Fruit fly (Drosophila melanogaster): ENCODE data around the gene path.

The path gene

dm6 chr3L:9511287-9512256, 6.4 kb upstream of the path start, which contains the start of gene RpS9:
Gene RpS9, minus strand, starts transcription at chr3L:9511531.
- TF ChIP-seq Sin3A (optimal IDR thresholded peaks at IDR 0.05) (no peak), psq (optimal IDR thresholded peaks at IDR 0.05) (no peak), insv (optimal IDR thresholded peaks at IDR 0.05) (no peak), ttk (optimal IDR thresholded peaks at IDR 0.05) (no peak), Myc (optimal IDR thresholded peaks at IDR 0.05) (no peak), h (optimal IDR thresholded peaks at IDR 0.05) (no peak)

- no peak for TF ChIP-seq insv (optimal IDR thresholded peaks at IDR 0.05)
- no peak for TF ChIP-seq Myc (optimal IDR thresholded peaks at IDR 0.05)
- no peak for TF ChIP-seq psq (optimal IDR thresholded peaks at IDR 0.05)
- no peak for TF ChIP-seq ttk (optimal IDR thresholded peaks at IDR 0.05)
- no peak for TF ChIP-seq Sin3A (optimal IDR thresholded peaks at IDR 0.05)
- TF ChIP-seq h (optimal IDR thresholded peaks at IDR 0.05) = no peak
Observed at dm6 chr3L:9509037-9509830, 4.1 kb upstream of the path start, which contains the start of gene CG3408. Gene CG3408, minus strand, starts transcription at chr3L:9509583.

dm6 chr3L:9508653-9509036, 3.5 kb upstream of the path start:
- no peak for TF ChIP-seq h (optimal IDR thresholded peaks at IDR 0.05)
- no peak for TF ChIP-seq insv (optimal IDR thresholded peaks at IDR 0.05)
- no peak for TF ChIP-seq ttk (optimal IDR thresholded peaks at IDR 0.05)
- TF ChIP-seq Sin3A (optimal IDR thresholded peaks at IDR 0.05) = no peak
- TF ChIP-seq psq (optimal IDR thresholded peaks at IDR 0.05) = no peak
- TF ChIP-seq Myc (optimal IDR thresholded peaks at IDR 0.05) = no peak

dm6 chr3L:9506421-9506820, 1.3 kb upstream of the path start:
- TF ChIP-seq h (optimal IDR thresholded peaks at IDR 0.05) = no peak
- no peak for TF ChIP-seq psq (optimal IDR thresholded peaks at IDR 0.05)
- TF ChIP-seq Sin3A (optimal IDR thresholded peaks at IDR 0.05) = no peak
- TF ChIP-seq Myc (optimal IDR thresholded peaks at IDR 0.05) = no peak
- TF ChIP-seq insv (optimal IDR thresholded peaks at IDR 0.05) = no peak
- TF ChIP-seq ttk (optimal IDR thresholded peaks at IDR 0.05) = no peak

- TF ChIP-seq psq (optimal IDR thresholded peaks at IDR 0.05) (no peak), insv (optimal IDR thresholded peaks at IDR 0.05) (no peak)
Observed at dm6 chr3L:9505713-9506062, 560 bp upstream of the path start.

dm6 chr3L:9504530-9504929, 598 bp downstream of the path start:
- TF ChIP-seq insv (optimal IDR thresholded peaks at IDR 0.05) (no peak), psq (optimal IDR thresholded peaks at IDR 0.05) (no peak)

dm6 chr3L:9503552-9504317, 1.4 kb downstream of the path start:
- TF ChIP-seq h (optimal IDR thresholded peaks at IDR 0.05) (no peak), Sin3A (optimal IDR thresholded peaks at IDR 0.05) (no peak), ttk (optimal IDR thresholded peaks at IDR 0.05) (no peak)

- TF ChIP-seq ttk (optimal IDR thresholded peaks at IDR 0.05) (no peak), insv (optimal IDR thresholded peaks at IDR 0.05) (no peak), h (optimal IDR thresholded peaks at IDR 0.05) (no peak), Sin3A (optimal IDR thresholded peaks at IDR 0.05) (no peak), psq (optimal IDR thresholded peaks at IDR 0.05) (no peak), Myc (optimal IDR thresholded peaks at IDR 0.05) (no peak)
Observed at dm6 chr3L:9502856-9503255, 2.3 kb downstream of the path start.

- TF ChIP-seq insv (optimal IDR thresholded peaks at IDR 0.05) = no peak
- no peak for TF ChIP-seq psq (optimal IDR thresholded peaks at IDR 0.05)
- TF ChIP-seq h (optimal IDR thresholded peaks at IDR 0.05) = no peak
- no peak for TF ChIP-seq ttk (optimal IDR thresholded peaks at IDR 0.05)
- no peak for TF ChIP-seq Myc (optimal IDR thresholded peaks at IDR 0.05)
- TF ChIP-seq Sin3A (optimal IDR thresholded peaks at IDR 0.05) = no peak
Observed at dm6 chr3L:9502294-9502693, 2.8 kb downstream of the path start.

dm6 chr3L:9501298-9501697, 3.8 kb downstream of the path start:
- TF ChIP-seq h (optimal IDR thresholded peaks at IDR 0.05) = no peak
- no peak for TF ChIP-seq Sin3A (optimal IDR thresholded peaks at IDR 0.05)
- no peak for TF ChIP-seq insv (optimal IDR thresholded peaks at IDR 0.05)
- no peak for TF ChIP-seq ttk (optimal IDR thresholded peaks at IDR 0.05)
- no peak for TF ChIP-seq Myc (optimal IDR thresholded peaks at IDR 0.05)
- no peak for TF ChIP-seq psq (optimal IDR thresholded peaks at IDR 0.05)

- TF ChIP-seq Sin3A (optimal IDR thresholded peaks at IDR 0.05) = no peak
- no peak for TF ChIP-seq insv (optimal IDR thresholded peaks at IDR 0.05)
- no peak for TF ChIP-seq Myc (optimal IDR thresholded peaks at IDR 0.05)
- no peak for TF ChIP-seq ttk (optimal IDR thresholded peaks at IDR 0.05)
- TF ChIP-seq h (optimal IDR thresholded peaks at IDR 0.05) = no peak
- no peak for TF ChIP-seq psq (optimal IDR thresholded peaks at IDR 0.05)
Observed at dm6 chr3L:9499919-9500807, 5.0 kb downstream of the path start.
